Fruit fly (Drosophila melanogaster) whole organism: ENCODE data around the gene oc.

Experiments used
- CG8478 ChIP-seq: fragments of >200 bp; optimal IDR thresholded peaks from 2 replicates; lab custom pipeline; 2018; ENCODE audit warnings: inconsistent platforms
- EcR ChIP-seq, 2 experiments: fragments of >200 bp; optimal IDR thresholded peaks; 2 replicates each; lab custom pipeline; 2017; ENCODE audit warnings: missing biosample characterization in 2 of 2, missing genetic modification characterization in 2 of 2, missing genetic modification reagents in 2 of 2
- psq ChIP-seq: fragments of >200 bp; optimal IDR thresholded peaks from 2 replicates; lab custom pipeline; 2017
- usp ChIP-seq: fragments of >200 bp; optimal IDR thresholded peaks from 2 replicates; lab custom pipeline; 2017; ENCODE audit warnings: missing biosample characterization, missing genetic modification characterization, mixed read lengths

dm6 chrX:8655228-8655627 is 4.7 kb upstream of the oc start:
- TF ChIP-seq psq (no peak), CG8478 (lab: Kevin White, UChicago) (no peak), usp (no peak), EcR (GFP tag; optimal IDR thresholded peaks at IDR 0.05; lab: Kevin White, UChicago) (no peak)
